Fruit fly (Drosophila melanogaster): ENCODE measurements around the gene Ggt-1.

Gene Ggt-1

dm6 chrX:18552451-18552850, 40.1 kb upstream of the Ggt-1 start (continued):
- no peak for TF ChIP-seq BtbVII (GFP tag; optimal IDR thresholded peaks at IDR 0.05)
- TF ChIP-seq H2.0 (GFP tag; IDR thresholded peaks at IDR 0.05) = no peak
- TF ChIP-seq CG12219 (GFP tag; optimal IDR thresholded peaks at IDR 0.05) = no peak
- peak; percentile 22 for TF ChIP-seq Hr3 (GFP tag; optimal IDR thresholded peaks at IDR 0.05)
- no peak for TF ChIP-seq maf-S (GFP tag; optimal IDR thresholded peaks at IDR 0.05)
- TF ChIP-seq NC2β (GFP tag; optimal IDR thresholded peaks at IDR 0.05) = no peak
- no peak for TF ChIP-seq CG10147 (GFP tag; optimal IDR thresholded peaks at IDR 0.05)
- no peak for TF ChIP-seq peb (GFP tag; IDR thresholded peaks at IDR 0.05)
- no peak for TF ChIP-seq pan (optimal IDR thresholded peaks at IDR 0.05)
- TF ChIP-seq pan (GFP tag; optimal IDR thresholded peaks at IDR 0.05 in 1 of 2, IDR thresholded peaks at IDR 0.05 in 1 of 2) = no peak
- no peak for TF ChIP-seq Sin3A (optimal IDR thresholded peaks at IDR 0.05)
- TF ChIP-seq Ada2b (GFP tag; IDR thresholded peaks at IDR 0.05) = no peak
- no peak for TF ChIP-seq CG34224 (GFP tag; IDR thresholded peaks at IDR 0.05; ENCODE audit: partially characterized antibody)
- no peak for TF ChIP-seq CG5245 (GFP tag; optimal IDR thresholded peaks at IDR 0.05)
- TF ChIP-seq CTCF (GFP tag; optimal IDR thresholded peaks at IDR 0.05) = no peak
- peak in 1 of 2 experiments; percentile 46 for TF ChIP-seq Hr51 (GFP tag; optimal IDR thresholded peaks at IDR 0.05)
- TF ChIP-seq CG18262 (tag; optimal IDR thresholded peaks at IDR 0.05) = peak; percentile 51
- TF ChIP-seq CG15011 (GFP tag; optimal IDR thresholded peaks at IDR 0.05) = no peak
- TF ChIP-seq Optix (GFP tag; IDR thresholded peaks at IDR 0.05) = no peak
- TF ChIP-seq Mes4 (GFP tag; optimal IDR thresholded peaks at IDR 0.05) = no peak
- no peak for TF ChIP-seq Asciz (GFP tag; optimal IDR thresholded peaks at IDR 0.05)
- no peak for TF ChIP-seq lbe (GFP tag; optimal IDR thresholded peaks at IDR 0.05)
- peak; percentile 9 for TF ChIP-seq az2 (GFP tag; optimal IDR thresholded peaks at IDR 0.05)
- TF ChIP-seq lmd (GFP tag; IDR thresholded peaks at IDR 0.05) = peak; percentile 46; the same call in 1 of the 2 replicates
- TF ChIP-seq klu (GFP tag; IDR thresholded peaks at IDR 0.05) = no peak
- no peak for TF ChIP-seq so (GFP tag; IDR thresholded peaks at IDR 0.05)
- no peak for TF ChIP-seq Pdp1 (GFP tag; optimal IDR thresholded peaks at IDR 0.05)
- TF ChIP-seq Gsc (GFP tag; IDR thresholded peaks at IDR 0.05) = no peak
- no peak for TF ChIP-seq Hmr (GFP tag; optimal IDR thresholded peaks at IDR 0.05)
- no peak for TF ChIP-seq ind (GFP tag; optimal IDR thresholded peaks at IDR 0.05)
- no peak for TF ChIP-seq CG31224 (GFP tag; IDR thresholded peaks at IDR 0.05)
- no peak for TF ChIP-seq CG17328 (GFP tag; IDR thresholded peaks at IDR 0.05)
- no peak for TF ChIP-seq TFAM (GFP tag; optimal IDR thresholded peaks at IDR 0.05)
- TF ChIP-seq repo (GFP tag; optimal IDR thresholded peaks at IDR 0.05) = no peak
- TF ChIP-seq CG12659 (GFP tag; optimal IDR thresholded peaks at IDR 0.05) = no peak
- TF ChIP-seq chinmo (GFP tag; IDR thresholded peaks at IDR 0.05; ENCODE audit: partially characterized antibody) = no peak
- TF ChIP-seq sens (GFP tag) = peak; percentile 79
- TF ChIP-seq danr (GFP tag; IDR thresholded peaks at IDR 0.05) = 0 out of 2 replicates have a peak, but pooled peaks have one; percentile 27
- TF ChIP-seq CG11456 (GFP tag; IDR thresholded peaks at IDR 0.05) = no peak
- TF ChIP-seq CG2116 (GFP tag; optimal IDR thresholded peaks at IDR 0.05) = no peak
- TF ChIP-seq CG1529 (GFP tag; optimal IDR thresholded peaks at IDR 0.05) = peak; percentile 26
- peak; percentile 44; the same call in 1 of the 2 replicates for TF ChIP-seq CG6689 (GFP tag; IDR thresholded peaks at IDR 0.05)
- TF ChIP-seq CG2202 (tag; optimal IDR thresholded peaks at IDR 0.05) = no peak
- peak; percentile 86 for TF ChIP-seq Ets65A (GFP tag)
- no peak for TF ChIP-seq HHEX (GFP tag; optimal IDR thresholded peaks at IDR 0.05)
- TF ChIP-seq CG30020 (tag; optimal IDR thresholded peaks at IDR 0.05) = no peak
- no peak for TF ChIP-seq CG32532 (GFP tag; IDR thresholded peaks at IDR 0.05)
- no peak for TF ChIP-seq Trl (optimal IDR thresholded peaks at IDR 0.05)
- no peak for TF ChIP-seq Trl (GFP tag; optimal IDR thresholded peaks at IDR 0.05)
- no peak for TF ChIP-seq Atf-2 (GFP tag; optimal IDR thresholded peaks at IDR 0.05)
- TF ChIP-seq CG4820 (GFP tag; optimal IDR thresholded peaks at IDR 0.05) = no peak
- no peak for TF ChIP-seq Taf1 (GFP tag; IDR thresholded peaks at IDR 0.05)
- no peak for TF ChIP-seq jigr1 (GFP tag; IDR thresholded peaks at IDR 0.05)
- no peak for TF ChIP-seq Bgb (GFP tag; IDR thresholded peaks at IDR 0.05; ENCODE audit: partially characterized antibody)

All from whole organism, embryonic.